Worm (Caenorhabditis elegans) whole organism, late embryonic: ENCODE results near the gene F34H10.4.
A peak's percentile ranks its signal among the peaks of the same experiment; 100 is the strongest.

Experiments used
- F13H6.1 ChIP-seq: sonication (generic microtip); optimal IDR thresholded peaks from 2 replicates; lab custom pipeline; 2016; ENCODE audit warnings: missing genetic modification characterization, missing compliant biosample characterization
- K02D7.2 ChIP-seq: sonication (generic microtip); optimal IDR thresholded peaks from 2 replicates; lab custom pipeline; 2017; ENCODE audit warnings: mild to moderate bottlenecking, missing genetic modification characterization, missing compliant biosample characterization
- Y22D7AL.16 ChIP-seq: sonication (generic microtip); optimal IDR thresholded peaks from 2 replicates; lab custom pipeline; 2016; ENCODE audit warnings: missing genetic modification characterization, missing compliant biosample characterization
- ama-1 ChIP-seq: fragments of 150-350 bp; optimal IDR thresholded peaks from 2 replicates; lab custom pipeline; 2014
- ceh-22 ChIP-seq: sonication (generic microtip); optimal IDR thresholded peaks from 2 replicates; lab custom pipeline; 2017; ENCODE audit warnings: missing biosample characterization, missing genetic modification characterization
- ceh-24 ChIP-seq: sonication (generic microtip); optimal IDR thresholded peaks from 2 replicates; lab custom pipeline; 2016; ENCODE audit warnings: mild to moderate bottlenecking, missing genetic modification characterization, missing compliant biosample characterization
- ceh-30 ChIP-seq: fragments of 150-350 bp; optimal IDR thresholded peaks from 2 replicates; lab custom pipeline; 2014; ENCODE audit warnings: missing biosample characterization, missing genetic modification characterization
- ceh-31 ChIP-seq: sonication (generic microtip); optimal IDR thresholded peaks from 2 replicates; lab custom pipeline; 2016; ENCODE audit warnings: missing genetic modification characterization, missing compliant biosample characterization
- ceh-45 ChIP-seq: fragments of 200-800 bp; sonication (Bioruptor generic); IDR thresholded peaks from 2 replicates; pipeline ENCODE4 v1.3.6; 2022; ENCODE audit warnings: missing genetic modification reagents, missing genetic modification characterization, missing compliant biosample characterization
- ceh-6 ChIP-seq: fragments of 200-800 bp; sonication (Bioruptor generic); optimal IDR thresholded peaks from 2 replicates; lab custom pipeline; 2018; ENCODE audit warnings: mild to moderate bottlenecking, missing genetic modification characterization, missing compliant biosample characterization
- che-1 ChIP-seq: sonication (generic microtip); optimal IDR thresholded peaks from 2 replicates; lab custom pipeline; 2016; ENCODE audit warnings: mild to moderate bottlenecking, missing genetic modification characterization, missing compliant biosample characterization
- dve-1 ChIP-seq: sonication (generic microtip); optimal IDR thresholded peaks from 2 replicates; lab custom pipeline; 2017; ENCODE audit warnings: antibody characterized with exemption, mild to moderate bottlenecking, missing genetic modification characterization, missing compliant biosample characterization
- elt-4 ChIP-seq: sonication (generic microtip); optimal IDR thresholded peaks from 2 replicates; lab custom pipeline; 2016; ENCODE audit warnings: missing genetic modification characterization, missing compliant biosample characterization
- ets-4 ChIP-seq: sonication (generic microtip); optimal IDR thresholded peaks from 2 replicates; lab custom pipeline; 2016; ENCODE audit warnings: missing genetic modification characterization, missing compliant biosample characterization
- eyg-1 ChIP-seq: sonication (generic microtip); optimal IDR thresholded peaks from 2 replicates; lab custom pipeline; 2016; ENCODE audit warnings: missing genotype, missing genetic modification characterization, missing compliant biosample characterization
- gmeb-2 ChIP-seq: sonication (generic microtip); optimal IDR thresholded peaks from 2 replicates; lab custom pipeline; 2016; ENCODE audit warnings: missing genetic modification characterization, inconsistent platforms, missing compliant biosample characterization
- madf-2 ChIP-seq: sonication (generic microtip); optimal IDR thresholded peaks from 2 replicates; lab custom pipeline; 2017; ENCODE audit warnings: missing genetic modification characterization, missing compliant biosample characterization
- nfya-1 ChIP-seq: sonication (generic microtip); optimal IDR thresholded peaks from 2 replicates; lab custom pipeline; 2017; ENCODE audit warnings: missing genetic modification characterization, mild to moderate bottlenecking, missing compliant biosample characterization, antibody characterized with exemption, moderate library complexity
- nhr-11 ChIP-seq: fragments of 150-350 bp; optimal IDR thresholded peaks from 2 replicates; lab custom pipeline; 2014; ENCODE audit warnings: missing biosample characterization, missing genetic modification characterization
- pha-4 ChIP-seq: fragments of 150-350 bp; optimal IDR thresholded peaks from 2 replicates; lab custom pipeline; 2018; ENCODE audit warnings: missing biosample characterization, missing genetic modification reagents, missing genetic modification characterization
- pros-1 ChIP-seq: fragments of 150-350 bp; optimal IDR thresholded peaks from 2 replicates; lab custom pipeline; 2014; ENCODE audit warnings: missing biosample characterization, missing genetic modification reagents, missing genetic modification characterization
- sox-4 ChIP-seq: sonication (generic microtip); optimal IDR thresholded peaks from 2 replicates; lab custom pipeline; 2017; ENCODE audit warnings: mild to moderate bottlenecking, missing genetic modification characterization, inconsistent platforms, missing compliant biosample characterization
- tbx-7 ChIP-seq: sonication (generic microtip); optimal IDR thresholded peaks from 2 replicates; lab custom pipeline; 2016; ENCODE audit warnings: missing genotype, missing genetic modification characterization, missing compliant biosample characterization
- unc-3 ChIP-seq, 2 experiments: fragments of 200-800 bp in 1 of 2; sonication (Bioruptor generic) in 1 of 2; sonication (generic microtip) in 1 of 2; conservative IDR thresholded peaks in 1 of 2; optimal IDR thresholded peaks in 1 of 2; 2 replicates each; pipeline versions ENCODE4 v1.3.6 to Lab custom; 2016 to 2022; ENCODE audit warnings: missing compliant biosample characterization in 2 of 2, missing genetic modification characterization in 2 of 2, missing genetic modification reagents in 1 of 2
- unc-42 ChIP-seq: sonication (generic microtip); optimal IDR thresholded peaks from 2 replicates; lab custom pipeline; 2016; ENCODE audit warnings: missing genotype, missing genetic modification characterization, missing compliant biosample characterization
- unc-55 ChIP-seq: sonication (generic microtip); optimal IDR thresholded peaks from 2 replicates; lab custom pipeline; 2017; ENCODE audit warnings: missing biosample characterization, missing genetic modification reagents, missing genetic modification characterization
- unc-86 ChIP-seq: sonication (generic microtip); optimal IDR thresholded peaks from 2 replicates; lab custom pipeline; 2016; ENCODE audit warnings: missing genetic modification characterization, missing compliant biosample characterization
- zip-5 ChIP-seq: sonication (generic microtip); optimal IDR thresholded peaks from 2 replicates; lab custom pipeline; 2016; ENCODE audit warnings: missing genetic modification characterization, missing compliant biosample characterization
- ztf-16 ChIP-seq: sonication (generic microtip); optimal IDR thresholded peaks from 2 replicates; lab custom pipeline; 2017; ENCODE audit warnings: missing genetic modification characterization, missing compliant biosample characterization

Gene F34H10.4

ce11 chrX:9648098-9648574, at the start of gene F34H10.4:
F34H10.4 (plus strand) TSS chrX:9648524.
- no peak for TF ChIP-seq ceh-24
- TF ChIP-seq unc-42 (tag; lab: Kevin White, UChicago), result peak; percentile 62
- TF ChIP-seq unc-86 (tag; lab: Kevin White, UChicago), result no peak
- no peak for TF ChIP-seq tbx-7 (tag; lab: Kevin White, UChicago)
- no peak for TF ChIP-seq ztf-16 (tag; lab: Kevin White, UChicago)
- TF ChIP-seq ceh-45 (GFP tag; lab: Robert Waterston, UW), result no peak
- TF ChIP-seq zip-5 (tag; lab: Kevin White, UChicago), result no peak
- TF ChIP-seq, all 69 proteins: peak for 1

ce11 chrX:9602625-9603024, 45.7 kb upstream of the F34H10.4 start:
- TF ChIP-seq ceh-6 (GFP tag; lab: Kevin White, UChicago) (no peak), ceh-31 (tag; lab: Kevin White, UChicago) (no peak), nfya-1 (tag; lab: Kevin White, UChicago) (no peak), Y22D7AL.16 (tag; lab: Kevin White, UChicago) (no peak), madf-2 (tag; lab: Kevin White, UChicago) (no peak), dve-1 (tag; lab: Kevin White, UChicago) (no peak), ceh-45 (GFP tag; lab: Robert Waterston, UW) (no peak), elt-4 (tag; lab: Kevin White, UChicago) (no peak), gmeb-2 (tag; lab: Kevin White, UChicago) (no peak)
- TF ChIP-seq, all 69 proteins: peak for 0

ce11 chrX:9603180-9603579, 45.1 kb upstream of the F34H10.4 start:
- no peak for TF ChIP-seq pros-1 (tag; lab: Kevin White, UChicago)

- TF ChIP-seq unc-55 (GFP tag; lab: Kevin White, UChicago) (peak; percentile 37), ets-4 (no peak)
Measured at ce11 chrX:9608127-9608526, 40.2 kb upstream of the F34H10.4 start.

DNA sequence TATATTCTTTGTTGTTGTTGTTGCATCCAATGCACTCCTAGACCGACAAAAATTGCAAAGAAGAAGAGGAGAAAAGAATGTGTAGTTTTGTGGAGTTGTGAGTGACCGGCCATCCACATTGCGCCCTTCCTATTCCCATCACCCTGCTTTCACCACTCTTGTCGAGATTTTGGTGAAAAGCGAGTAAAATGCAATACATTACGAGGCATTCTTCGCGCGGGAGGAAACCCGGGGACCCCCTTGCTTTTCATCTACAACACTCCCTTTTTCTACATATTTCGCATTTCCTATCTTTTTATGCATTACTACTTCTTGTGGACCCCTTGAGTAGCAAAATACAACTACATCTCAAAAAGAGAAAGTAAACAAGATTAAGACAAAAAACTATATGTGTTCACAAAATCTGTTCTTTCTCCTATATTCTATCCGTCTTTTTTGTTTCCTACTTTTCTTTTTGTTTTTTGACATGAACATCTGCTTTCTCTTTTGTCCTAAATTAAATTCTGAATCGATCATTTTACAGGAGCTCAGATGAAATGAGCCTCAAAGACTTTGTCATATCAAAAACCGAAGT, 38.2 kb upstream of the F34H10.4 start, which contains the start of gene C11E4.6:
Gene C11E4.6, plus strand, starts transcription at position 524 of the 574 bp plus-strand sequence.
- TF ChIP-seq ceh-6 (GFP tag; lab: Kevin White, UChicago) (no peak), pros-1 (tag; lab: Kevin White, UChicago) (no peak), ceh-45 (GFP tag; lab: Robert Waterston, UW) (no peak), sox-4 (tag; lab: Kevin White, UChicago) (no peak), ceh-31 (tag; lab: Kevin White, UChicago) (no peak), unc-42 (tag; lab: Kevin White, UChicago) (peak; percentile 14), ceh-24 (no peak), F13H6.1 (tag; lab: Kevin White, UChicago) (no peak)

- TF ChIP-seq unc-55 (GFP tag; lab: Kevin White, UChicago) (no peak), K02D7.2 (tag; lab: Kevin White, UChicago) (no peak), pha-4 (tag; lab: Kevin White, UChicago) (no peak), unc-3 (GFP tag; conservative IDR thresholded peaks at IDR 0.05; lab: Robert Waterston, UW) (no peak), unc-3 (tag; optimal IDR thresholded peaks at IDR 0.05; lab: Kevin White, UChicago) (no peak), ama-1 (lab: Kevin White, UChicago) (no peak), eyg-1 (tag; lab: Kevin White, UChicago) (no peak), ceh-30 (tag; lab: Kevin White, UChicago) (no peak), nhr-11 (tag; lab: Kevin White, UChicago) (no peak), ceh-22 (tag; lab: Kevin White, UChicago) (no peak), che-1 (no peak), ztf-16 (tag; lab: Kevin White, UChicago) (no peak), elt-4 (tag; lab: Kevin White, UChicago) (no peak)
Measured at ce11 chrX:9616919-9617318, 31.4 kb upstream of the F34H10.4 start, which contains the start of gene C11E4.7. C11E4.7 (plus strand) TSS chrX:9617219.
